Worm (Caenorhabditis elegans): ENCODE measurements around the gene C44C10.15.
A peak's percentile ranks its signal among the peaks of the same experiment; 100 is the strongest.

The C44C10.15 gene

DNA sequence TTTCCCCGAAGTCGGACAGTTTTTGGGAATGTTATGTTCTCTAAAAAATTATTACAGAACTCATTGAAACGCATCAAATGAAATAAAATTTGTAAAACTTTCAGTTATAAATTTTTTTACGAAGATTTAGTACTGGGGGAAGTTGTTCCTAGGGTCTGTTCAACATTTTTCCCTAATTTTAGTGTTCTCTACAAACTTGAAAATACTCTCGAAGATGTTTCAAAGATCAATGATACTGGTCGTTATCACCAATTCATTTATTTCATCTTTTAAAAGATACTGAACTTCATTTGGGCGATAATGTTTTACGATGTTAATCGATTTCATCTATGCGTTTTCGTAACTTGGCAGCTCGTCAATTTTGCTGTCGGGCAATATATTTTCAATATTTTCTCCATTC, 2.1 kb upstream of the C44C10.15 start, which contains the start of gene C44C10.3:
TSS of gene C44C10.3 (plus strand) at position 301 of the 400 bp plus-strand sequence.
- TF ChIP-seq fkh-10 (GFP tag; optimal IDR thresholded peaks at IDR 0.05) = no peak
- no peak for TF ChIP-seq ceh-82 (tag; optimal IDR thresholded peaks at IDR 0.05)
- TF ChIP-seq pqm-1 (tag; optimal IDR thresholded peaks at IDR 0.05) = no peak
- TF ChIP-seq sdz-12 (GFP tag; optimal IDR thresholded peaks at IDR 0.05) = no peak
- TF ChIP-seq snpc-1.2 (GFP tag; IDR thresholded peaks at IDR 0.05) = no peak
- TF ChIP-seq hmg-1.1 (GFP tag; IDR thresholded peaks at IDR 0.05) = no peak
- no peak for TF ChIP-seq ZK337.2 (GFP tag; IDR thresholded peaks at IDR 0.05)
- no peak for TF ChIP-seq dmd-9 (GFP tag; IDR thresholded peaks at IDR 0.05)
- no peak for TF ChIP-seq F49E8.2 (tag; optimal IDR thresholded peaks at IDR 0.05; ENCODE audit: borderline replicate concordance)
- TF ChIP-seq ceh-32 (tag; optimal IDR thresholded peaks at IDR 0.05; ENCODE audit: poor library complexity) = no peak

DNA sequence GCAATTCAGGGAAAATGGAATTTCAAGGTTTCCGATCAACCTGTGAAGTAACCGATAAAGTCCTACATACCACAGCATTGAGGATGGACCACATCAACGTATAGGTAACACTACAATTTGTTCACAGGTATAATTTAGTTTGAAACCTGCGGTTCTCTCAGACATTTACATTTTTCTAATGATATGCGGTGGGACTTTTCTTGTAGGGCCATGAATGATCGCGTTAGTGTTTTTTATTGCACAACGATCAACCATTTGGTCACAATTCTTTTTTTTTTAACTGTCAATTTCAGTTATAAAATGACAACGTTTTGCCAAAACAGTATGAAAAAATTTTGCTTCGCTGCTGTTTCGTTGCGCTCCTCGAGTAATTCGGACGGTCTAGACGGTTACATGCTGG, 3.5 kb downstream of the C44C10.15 start, which contains the start of gene C44C10.12:
TSS of gene C44C10.12 (plus strand) at position 301 of the 400 bp plus-strand sequence.
- no peak for TF ChIP-seq F37D6.2 (tag; optimal IDR thresholded peaks at IDR 0.05)
- TF ChIP-seq daf-16 (GFP tag; optimal IDR thresholded peaks at IDR 0.05) = no peak
- no peak for TF ChIP-seq daf-16 (tag; optimal IDR thresholded peaks at IDR 0.05)
- no peak for TF ChIP-seq set-16 (GFP tag; IDR thresholded peaks at IDR 0.05)
- no peak for TF ChIP-seq zfp-3 (GFP tag; conservative IDR thresholded peaks at IDR 0.05)
- TF ChIP-seq ZK337.2 (GFP tag; IDR thresholded peaks at IDR 0.05) = no peak
- TF ChIP-seq mdl-1 (tag; optimal IDR thresholded peaks at IDR 0.05) = no peak
- no peak for TF ChIP-seq vab-7 (GFP tag; IDR thresholded peaks at IDR 0.05)
- no peak for TF ChIP-seq nhr-28 (tag; optimal IDR thresholded peaks at IDR 0.05)
- no peak for TF ChIP-seq Y48G9A.11 (GFP tag; IDR thresholded peaks at IDR 0.05)
- no peak for TF ChIP-seq cey-2 (tag; optimal IDR thresholded peaks at IDR 0.05; ENCODE audit: borderline replicate concordance, insufficient read depth)
- no peak for TF ChIP-seq ceh-44 (GFP tag; IDR thresholded peaks at IDR 0.05)
- no peak for TF ChIP-seq nhr-10 (tag; optimal IDR thresholded peaks at IDR 0.05)
- TF ChIP-seq lin-1 (GFP tag; IDR thresholded peaks at IDR 0.05) = no peak
- TF ChIP-seq fkh-10 (GFP tag; optimal IDR thresholded peaks at IDR 0.05) = no peak
- TF ChIP-seq dmd-6 (GFP tag; IDR thresholded peaks at IDR 0.05) = no peak
- no peak for TF ChIP-seq zag-1 (tag; optimal IDR thresholded peaks at IDR 0.05)

DNA sequence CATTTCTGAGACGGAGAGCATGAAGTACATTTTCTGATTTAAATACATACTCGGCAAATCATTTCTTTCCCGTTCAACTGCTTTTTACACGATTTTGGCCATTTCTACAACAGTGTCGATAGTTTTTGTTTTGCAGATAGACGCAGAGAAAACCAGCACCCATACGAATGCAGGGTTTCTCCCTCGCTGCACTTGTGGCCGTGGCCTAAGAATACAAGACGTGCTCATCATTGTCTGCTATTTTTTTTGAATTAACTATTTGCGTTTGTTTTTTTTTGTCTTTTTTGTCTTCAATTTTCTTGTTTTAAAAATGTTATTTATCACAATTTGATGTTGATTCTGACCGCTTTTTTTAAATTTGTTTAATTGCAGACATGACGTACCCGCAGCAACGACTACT, 7.1 kb downstream of the C44C10.15 start, which contains the start of gene smcl-1:
TSS of gene smcl-1 (plus strand) at position 373 of the 400 bp plus-strand sequence.
- TF ChIP-seq fos-1 (tag; optimal IDR thresholded peaks at IDR 0.05) = no peak
- no peak for TF ChIP-seq tra-1 (GFP tag; IDR thresholded peaks at IDR 0.05)
- TF ChIP-seq lin-38 (GFP tag; IDR thresholded peaks at IDR 0.05) = no peak
- no peak for TF ChIP-seq lin-39 (tag; optimal IDR thresholded peaks at IDR 0.05)
- TF ChIP-seq hmg-1.1 (GFP tag; IDR thresholded peaks at IDR 0.05) = peak; percentile 55; the same call in 1 of the 2 replicates
- no peak for TF ChIP-seq lsy-2 (tag; optimal IDR thresholded peaks at IDR 0.05)
- TF ChIP-seq ztf-7 (tag; optimal IDR thresholded peaks at IDR 0.05) = no peak
- no peak for TF ChIP-seq spr-1 (tag; optimal IDR thresholded peaks at IDR 0.05)
- no peak for TF ChIP-seq lin-29 (GFP tag; IDR thresholded peaks at IDR 0.05)
- TF ChIP-seq hlh-11 (tag; optimal IDR thresholded peaks at IDR 0.05) = peak; percentile 36
- TF ChIP-seq Y48G9A.11 (GFP tag; IDR thresholded peaks at IDR 0.05) = no peak
- TF ChIP-seq ZK337.2 (GFP tag; IDR thresholded peaks at IDR 0.05) = 0 out of 2 replicates have a peak, but pooled peaks have one; percentile 30
- TF ChIP-seq ceh-28 (tag; optimal IDR thresholded peaks at IDR 0.05) = no peak
- TF ChIP-seq mdl-1 (tag; optimal IDR thresholded peaks at IDR 0.05) = peak in 1 of 2 experiments; percentile 24
- no peak for TF ChIP-seq ZK546.5 (tag; optimal IDR thresholded peaks at IDR 0.05)
- peak; percentile 56 for TF ChIP-seq nhr-28 (tag; optimal IDR thresholded peaks at IDR 0.05)
- no peak for TF ChIP-seq lir-3 (tag; optimal IDR thresholded peaks at IDR 0.05)
- TF ChIP-seq egl-43 (GFP tag; IDR thresholded peaks at IDR 0.05) = no peak
- no peak for TF ChIP-seq sdz-12 (GFP tag; optimal IDR thresholded peaks at IDR 0.05)
- TF ChIP-seq F44E2.7 (GFP tag; IDR thresholded peaks at IDR 0.05) = no peak
- TF ChIP-seq dmd-6 (GFP tag; IDR thresholded peaks at IDR 0.05) = 0 out of 2 replicates have a peak, but pooled peaks have one; percentile 33
- peak; percentile 23 for TF ChIP-seq dpl-1 (GFP tag; optimal IDR thresholded peaks at IDR 0.05)
- no peak for TF ChIP-seq daf-12 (tag; optimal IDR thresholded peaks at IDR 0.05)
- TF ChIP-seq daf-16 (GFP tag; optimal IDR thresholded peaks at IDR 0.05) = no peak
- no peak for TF ChIP-seq daf-16 (tag; optimal IDR thresholded peaks at IDR 0.05)
- TF ChIP-seq aha-1 (tag) = peak; percentile 80
- TF ChIP-seq mxl-3 (GFP tag; optimal IDR thresholded peaks at IDR 0.05) = peak; percentile 72
- TF ChIP-seq skn-1 (tag; optimal IDR thresholded peaks at IDR 0.05) = no peak
- no peak for TF ChIP-seq nhr-42 (GFP tag; IDR thresholded peaks at IDR 0.05)
- TF ChIP-seq pqm-1 (tag; optimal IDR thresholded peaks at IDR 0.05) = no peak
- no peak for TF ChIP-seq pha-4 (GFP tag; IDR thresholded peaks at IDR 0.05)
- peak; percentile 63 for TF ChIP-seq pha-4 (tag; optimal IDR thresholded peaks at IDR 0.05)
- no peak for TF ChIP-seq zfp-3 (GFP tag; conservative IDR thresholded peaks at IDR 0.05)

All from whole organism, L4 larva.